Worm (Caenorhabditis elegans) whole organism, young adult: ENCODE data around the gene F59B8.1.

Source experiments
- C06A6.2 ChIP-seq: fragments of 200-800 bp; sonication (Bioruptor generic); conservative IDR thresholded peaks from 2 replicates; pipeline ENCODE4 v1.3.6; 2022; ENCODE audit warnings: missing genetic modification characterization, missing compliant biosample characterization
- C17E4.6 ChIP-seq: fragments of 200-800 bp; sonication (Bioruptor generic); IDR thresholded peaks from 2 replicates; pipeline ENCODE4 v1.3.6; 2022; ENCODE audit warnings: missing genetic modification reagents, missing genetic modification characterization, missing compliant biosample characterization
- F10E7.11 ChIP-seq: sonication (generic microtip); optimal IDR thresholded peaks from 2 replicates; lab custom pipeline; 2017; ENCODE audit warnings: mild to moderate bottlenecking, missing genetic modification characterization, moderate library complexity, missing compliant biosample characterization
- F55B11.4 ChIP-seq: sonication (generic microtip); optimal IDR thresholded peaks from 2 replicates; lab custom pipeline; 2016; ENCODE audit warnings: missing compliant biosample characterization, missing genetic modification characterization, borderline replicate concordance; ENCODE audit not compliant: insufficient read depth
- K12H6.12 ChIP-seq: fragments of 200-800 bp; sonication (Bioruptor generic); optimal IDR thresholded peaks from 2 replicates; lab custom pipeline; 2018; ENCODE audit warnings: mild to moderate bottlenecking, missing genetic modification characterization, missing compliant biosample characterization
- Y56A3A.18 ChIP-seq: fragments of 200-800 bp; sonication (Bioruptor generic); IDR thresholded peaks from 2 replicates; pipeline ENCODE4 v1.3.6; 2022; ENCODE audit warnings: missing genetic modification reagents, missing genetic modification characterization, missing compliant biosample characterization
- athp-1 ChIP-seq: sonication (generic microtip); optimal IDR thresholded peaks from 2 replicates; lab custom pipeline; 2017; ENCODE audit warnings: mild to moderate bottlenecking, missing genetic modification characterization, missing compliant biosample characterization
- attf-5 ChIP-seq: fragments of 200-800 bp; sonication (Bioruptor generic); optimal IDR thresholded peaks from 2 replicates; lab custom pipeline; 2018; ENCODE audit warnings: mild to moderate bottlenecking, missing genetic modification characterization, missing compliant biosample characterization
- attf-6 ChIP-seq: fragments of 200-800 bp; sonication (Bioruptor generic); IDR thresholded peaks from 2 replicates; pipeline ENCODE4 v1.3.6; 2022; ENCODE audit warnings: missing genetic modification reagents, missing genetic modification characterization, missing compliant biosample characterization
- cebp-1 ChIP-seq, 2 experiments: fragments of 200-800 bp in 1 of 2; sonication (Bioruptor generic) in 1 of 2; sonication (generic microtip) in 1 of 2; IDR thresholded peaks in 1 of 2; optimal IDR thresholded peaks in 1 of 2; 2 replicates each; pipeline versions ENCODE4 v1.3.6 to Lab custom; 2017 to 2022; ENCODE audit warnings: missing compliant biosample characterization in 2 of 2, missing genetic modification characterization in 2 of 2, mild to moderate bottlenecking in 1 of 2, missing genetic modification reagents in 1 of 2, moderate library complexity in 1 of 2
- ceh-100 ChIP-seq: fragments of 200-800 bp; sonication (Bioruptor generic); IDR thresholded peaks from 2 replicates; pipeline ENCODE4 v1.3.6; 2022; ENCODE audit warnings: missing genetic modification reagents, missing genetic modification characterization, missing compliant biosample characterization
- ceh-40 ChIP-seq: fragments of 200-800 bp; sonication (Bioruptor generic); IDR thresholded peaks from 2 replicates; pipeline ENCODE4 v1.3.6; 2022; ENCODE audit warnings: missing genetic modification characterization, missing compliant biosample characterization
- ceh-58 ChIP-seq: fragments of 200-800 bp; sonication (Bioruptor generic); IDR thresholded peaks from 2 replicates; pipeline ENCODE4 v1.3.6; 2022; ENCODE audit warnings: missing genetic modification characterization, missing compliant biosample characterization
- ceh-91 ChIP-seq: fragments of 200-800 bp; sonication (Bioruptor generic); IDR thresholded peaks from 2 replicates; pipeline ENCODE4 v1.3.6; 2022; ENCODE audit warnings: missing genetic modification reagents, missing genetic modification characterization, missing compliant biosample characterization
- die-1 ChIP-seq: sonication (generic microtip); optimal IDR thresholded peaks from 2 replicates; lab custom pipeline; 2016; ENCODE audit warnings: missing genotype, mild to moderate bottlenecking, missing genetic modification characterization, missing compliant biosample characterization
- dox-1 ChIP-seq: fragments of 200-800 bp; sonication (Bioruptor generic); IDR thresholded peaks from 2 replicates; pipeline ENCODE4 v1.3.6; 2022; ENCODE audit warnings: missing genetic modification reagents, missing genetic modification characterization, missing compliant biosample characterization
- dpl-1 ChIP-seq: fragments of 150-350 bp; optimal IDR thresholded peaks from 2 replicates; lab custom pipeline; 2014; ENCODE audit warnings: missing biosample characterization, missing genetic modification reagents, missing genetic modification characterization
- efl-1 ChIP-seq: fragments of 150-350 bp; optimal IDR thresholded peaks from 2 replicates; lab custom pipeline; 2014; ENCODE audit warnings: missing biosample characterization, missing genetic modification reagents, missing genetic modification characterization
- egl-18 ChIP-seq: fragments of 200-800 bp; sonication (Bioruptor generic); IDR thresholded peaks from 2 replicates; pipeline ENCODE4 v1.3.6; 2022; ENCODE audit warnings: missing genetic modification reagents, missing genetic modification characterization, missing compliant biosample characterization
- egl-44 ChIP-seq: fragments of 200-800 bp; sonication (Bioruptor generic); IDR thresholded peaks from 2 replicates; pipeline ENCODE4 v1.3.6; 2022; ENCODE audit warnings: missing genetic modification reagents, missing genetic modification characterization, missing compliant biosample characterization
- egrh-3 ChIP-seq: fragments of 200-800 bp; sonication (Bioruptor generic); IDR thresholded peaks from 2 replicates; pipeline ENCODE4 v1.3.6; 2022; ENCODE audit warnings: missing genetic modification reagents, missing genetic modification characterization, missing compliant biosample characterization
- him-1 ChIP-seq: sonication (generic microtip); optimal IDR thresholded peaks from 2 replicates; lab custom pipeline; 2016; ENCODE audit warnings: missing genotype, missing genetic modification reagents, missing genetic modification characterization, missing compliant biosample characterization
- hlh-26 ChIP-seq: fragments of 200-800 bp; sonication (Bioruptor generic); conservative IDR thresholded peaks from 2 replicates; pipeline ENCODE4 v1.3.6; 2022; ENCODE audit warnings: missing genetic modification reagents, missing genetic modification characterization, missing compliant biosample characterization
- let-607 ChIP-seq, 2 experiments: fragments of 200-800 bp in 1 of 2; sonication (Bioruptor generic) in 1 of 2; sonication (generic microtip) in 1 of 2; optimal IDR thresholded peaks; 2 replicates each; lab custom pipeline; 2016 to 2018; ENCODE audit warnings: mild to moderate bottlenecking in 2 of 2, missing compliant biosample characterization in 2 of 2, missing genetic modification characterization in 2 of 2, moderate library complexity in 2 of 2, missing genotype in 1 of 2
- lin-26 ChIP-seq: fragments of 200-800 bp; sonication (Bioruptor generic); IDR thresholded peaks from 2 replicates; pipeline ENCODE4 v1.3.6; 2022; ENCODE audit warnings: missing genetic modification reagents, missing genetic modification characterization, missing compliant biosample characterization
- lin-35 ChIP-seq, 3 experiments: fragments of 150-350 bp in 2 of 3; sonication (generic microtip) in 1 of 3; optimal IDR thresholded peaks; 2 replicates each; lab custom pipeline; 2014 to 2018; ENCODE audit warnings: missing biosample characterization in 3 of 3, missing genetic modification characterization in 3 of 3, missing genetic modification reagents in 3 of 3
- lin-54 ChIP-seq: fragments of 200-800 bp; sonication (Bioruptor generic); optimal IDR thresholded peaks from 2 replicates; lab custom pipeline; 2018; ENCODE audit warnings: mild to moderate bottlenecking, missing genetic modification characterization, missing compliant biosample characterization
- lir-1 ChIP-seq: fragments of 200-800 bp; sonication (Bioruptor generic); conservative IDR thresholded peaks from 2 replicates; pipeline ENCODE4 v1.3.6; 2022; ENCODE audit warnings: missing genetic modification reagents, missing genetic modification characterization, missing compliant biosample characterization
- lsl-1 ChIP-seq: fragments of 200-800 bp; sonication (Bioruptor generic); optimal IDR thresholded peaks from 2 replicates; lab custom pipeline; 2018; ENCODE audit warnings: mild to moderate bottlenecking, missing genetic modification characterization, moderate library complexity, missing compliant biosample characterization
- lsy-27 ChIP-seq: sonication (generic microtip); optimal IDR thresholded peaks from 2 replicates; lab custom pipeline; 2017; ENCODE audit warnings: missing genetic modification characterization, mild to moderate bottlenecking, missing compliant biosample characterization, antibody characterized with exemption, missing genotype, borderline replicate concordance; ENCODE audit not compliant: insufficient read depth
- madf-10 ChIP-seq: sonication (generic microtip); optimal IDR thresholded peaks from 2 replicates; lab custom pipeline; 2016; ENCODE audit warnings: mild to moderate bottlenecking, missing genetic modification characterization, missing compliant biosample characterization
- mcd-1 ChIP-seq: fragments of 200-800 bp; sonication (Bioruptor generic); IDR thresholded peaks from 2 replicates; pipeline ENCODE4 v1.3.6; 2022; ENCODE audit warnings: missing genetic modification reagents, missing genetic modification characterization, missing compliant biosample characterization
- nfya-1 ChIP-seq: sonication (generic microtip); optimal IDR thresholded peaks from 2 replicates; lab custom pipeline; 2017; ENCODE audit warnings: antibody characterized with exemption, missing compliant biosample characterization, missing genetic modification characterization, borderline replicate concordance; ENCODE audit not compliant: insufficient read depth
- nfya-2 ChIP-seq: fragments of 200-800 bp; sonication (Bioruptor generic); IDR thresholded peaks from 2 replicates; pipeline ENCODE4 v1.3.6; 2022; ENCODE audit warnings: missing genetic modification reagents, missing genetic modification characterization, missing compliant biosample characterization
- nhr-27 ChIP-seq: fragments of 200-800 bp; sonication (Bioruptor generic); optimal IDR thresholded peaks from 2 replicates; lab custom pipeline; 2018; ENCODE audit warnings: mild to moderate bottlenecking, missing genetic modification characterization, moderate library complexity, missing compliant biosample characterization
- rec-8 ChIP-seq, 2 experiments: sonication (generic microtip); optimal IDR thresholded peaks; 2 replicates each; lab custom pipeline; 2016; ENCODE audit warnings: mild to moderate bottlenecking in 2 of 2, missing genetic modification characterization in 2 of 2, missing genetic modification reagents in 2 of 2, missing genotype in 2 of 2, missing biosample characterization in 1 of 2, missing compliant biosample characterization in 1 of 2, moderate library complexity in 1 of 2
- snpc-3.4 ChIP-seq: sonication (generic microtip); optimal IDR thresholded peaks from 2 replicates; lab custom pipeline; 2017; ENCODE audit warnings: missing genetic modification characterization, mild to moderate bottlenecking, missing compliant biosample characterization, antibody characterized with exemption, moderate library complexity, missing genotype, missing genetic modification reagents
- tbp1 ChIP-seq: fragments of 200-800 bp; sonication (Bioruptor generic); optimal IDR thresholded peaks from 2 replicates; lab custom pipeline; 2018; ENCODE audit warnings: mild to moderate bottlenecking, missing genetic modification characterization, missing compliant biosample characterization
- tlf-1 ChIP-seq: fragments of 200-800 bp; sonication (Bioruptor generic); optimal IDR thresholded peaks from 2 replicates; lab custom pipeline; 2018; ENCODE audit warnings: mild to moderate bottlenecking, missing genetic modification characterization, missing compliant biosample characterization
- xnd-1 ChIP-seq: sonication (generic microtip); optimal IDR thresholded peaks from 2 replicates; lab custom pipeline; 2016; ENCODE audit warnings: missing genotype, missing genetic modification reagents, missing genetic modification characterization, missing compliant biosample characterization
- ztf-22 ChIP-seq: fragments of 200-800 bp; sonication (Bioruptor generic); optimal IDR thresholded peaks from 2 replicates; lab custom pipeline; 2018; ENCODE audit warnings: mild to moderate bottlenecking, missing genetic modification characterization, moderate library complexity, missing compliant biosample characterization
- ztf-3 ChIP-seq: fragments of 200-800 bp; sonication (Bioruptor generic); optimal IDR thresholded peaks from 2 replicates; lab custom pipeline; 2018; ENCODE audit warnings: mild to moderate bottlenecking, missing genetic modification characterization, missing compliant biosample characterization

F59B8.1 gene

DNA sequence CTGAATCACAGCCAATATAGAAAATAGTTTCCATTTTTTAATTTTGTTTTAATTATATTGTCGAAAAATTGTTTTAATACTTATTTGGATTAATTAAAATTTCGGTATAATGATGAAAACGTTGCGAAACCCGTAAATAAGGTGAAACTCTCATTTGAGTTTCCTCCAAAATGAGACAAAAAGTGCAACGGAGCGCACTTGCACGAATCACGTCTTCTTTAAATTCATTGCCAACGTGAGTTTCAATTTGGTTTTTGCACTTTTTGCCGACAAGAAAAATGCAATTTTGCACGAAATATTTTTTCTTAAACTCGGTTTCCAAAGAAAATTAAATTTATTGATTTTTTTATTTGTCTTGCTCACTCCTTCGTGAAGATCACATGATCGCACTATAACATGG, 42.0 kb upstream of the F59B8.1 start, which contains the start of gene daf-15:
Gene daf-15 (plus strand): TSS at position 171 of the 400 bp plus-strand sequence.
- TF ChIP-seq lir-1 (GFP tag; lab: Robert Waterston, UW) (no peak), lin-35 (GFP tag; optimal IDR thresholded peaks at IDR 0.05; lab: Kevin White, UChicago) (peak in 2 of 3 experiments; percentile 39 to 78), nhr-27 (tag; lab: Kevin White, UChicago) (no peak), tbp1 (no peak), snpc-3.4 (tag; lab: Kevin White, UChicago) (no peak), lin-54 (peak; percentile 80), mcd-1 (GFP tag; lab: Robert Waterston, UW) (peak; percentile 94), hlh-26 (GFP tag; lab: Robert Waterston, UW) (no peak), egl-18 (GFP tag; lab: Robert Waterston, UW) (no peak), ceh-100 (GFP tag; lab: Robert Waterston, UW) (no peak), C06A6.2 (no peak), cebp-1 (GFP tag; IDR thresholded peaks at IDR 0.05; lab: Robert Waterston, UW) (no peak), cebp-1 (tag; optimal IDR thresholded peaks at IDR 0.05; lab: Kevin White, UChicago) (peak; percentile 79), ceh-91 (GFP tag; lab: Robert Waterston, UW) (no peak), Y56A3A.18 (GFP tag; lab: Robert Waterston, UW) (no peak), dox-1 (GFP tag; lab: Robert Waterston, UW) (no peak), lin-26 (GFP tag; lab: Robert Waterston, UW) (no peak), tlf-1 (no peak), him-1 (tag; lab: Kevin White, UChicago) (no peak), nfya-1 (tag; lab: Kevin White, UChicago) (no peak), xnd-1 (tag; lab: Kevin White, UChicago) (no peak), efl-1 (GFP tag; lab: Kevin White, UChicago) (peak; percentile 74), egrh-3 (GFP tag; lab: Robert Waterston, UW) (no peak), dpl-1 (peak; percentile 52), attf-5 (peak; percentile 57), K12H6.12 (tag; lab: Kevin White, UChicago) (no peak), ztf-22 (GFP tag; lab: Kevin White, UChicago) (no peak), athp-1 (tag; lab: Kevin White, UChicago) (no peak), madf-10 (tag; lab: Kevin White, UChicago) (no peak)

DNA sequence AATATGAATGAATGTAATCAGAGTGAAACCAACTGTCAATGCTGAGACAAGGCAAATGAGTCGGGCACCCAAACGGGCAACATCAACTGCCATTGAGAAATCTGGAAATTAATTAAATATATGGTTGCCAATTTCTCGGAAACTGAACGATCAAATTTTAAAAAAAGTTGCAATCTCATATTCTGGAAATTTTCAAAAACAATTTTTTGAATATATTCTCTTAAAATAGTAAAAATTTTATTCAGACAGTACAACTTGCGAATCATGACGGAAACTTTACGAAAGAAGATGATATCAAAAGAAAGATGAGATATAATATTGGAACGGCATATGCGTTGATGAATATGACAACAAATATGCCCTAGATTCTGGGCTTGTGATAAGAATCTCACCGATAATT, 31.9 kb upstream of the F59B8.1 start, which contains the start of gene col-121:
Gene col-121 (minus strand): TSS at position 101 of the 400 bp plus-strand sequence.
- no peak for TF ChIP-seq F10E7.11 (tag; lab: Kevin White, UChicago)
- TF ChIP-seq C17E4.6, result no peak
- TF ChIP-seq lsy-27 (tag; lab: Kevin White, UChicago), result no peak
- no peak for TF ChIP-seq F55B11.4 (tag; lab: Kevin White, UChicago)
- no peak for TF ChIP-seq Y56A3A.18 (GFP tag; lab: Robert Waterston, UW)
- TF ChIP-seq die-1 (tag; lab: Kevin White, UChicago), result no peak
- no peak for TF ChIP-seq ztf-3 (GFP tag; lab: Kevin White, UChicago)
- TF ChIP-seq let-607 (tag; optimal IDR thresholded peaks at IDR 0.05; lab: Kevin White, UChicago), result no peak
- no peak for TF ChIP-seq xnd-1 (tag; lab: Kevin White, UChicago)
- no peak for TF ChIP-seq nfya-2 (GFP tag; lab: Robert Waterston, UW)
- TF ChIP-seq ceh-40 (GFP tag; lab: Robert Waterston, UW), result no peak
- TF ChIP-seq tbp1, result no peak
- TF ChIP-seq egl-44 (GFP tag; lab: Robert Waterston, UW), result no peak
- TF ChIP-seq tlf-1, result no peak
- TF ChIP-seq ceh-58 (GFP tag; lab: Robert Waterston, UW), result no peak
- no peak for TF ChIP-seq C06A6.2
- no peak for TF ChIP-seq attf-6
- no peak for TF ChIP-seq lsl-1 (GFP tag; lab: Kevin White, UChicago)
- TF ChIP-seq ceh-100 (GFP tag; lab: Robert Waterston, UW), result no peak
- TF ChIP-seq rec-8 (tag; optimal IDR thresholded peaks at IDR 0.05; lab: Kevin White, UChicago), result no peak
